Worm (Caenorhabditis elegans): ENCODE results near the gene M162.5.

The M162.5 gene

ce11 chrV:19741651-19742050 is 19.2 kb upstream of the M162.5 start, which contains the start of gene W04E12.3:
Gene W04E12.3 (plus strand): TSS chrV:19741951.
- TF ChIP-seq sptf-1 (tag; optimal IDR thresholded peaks at IDR 0.05) (no peak), tbx-8 (GFP tag; optimal IDR thresholded peaks at IDR 0.05) (no peak), lin-32 (GFP tag; optimal IDR thresholded peaks at IDR 0.05) (no peak), sem-2 (GFP tag; optimal IDR thresholded peaks at IDR 0.05) (no peak), blmp-1 (tag; optimal IDR thresholded peaks at IDR 0.05) (no peak), nhr-2 (tag; optimal IDR thresholded peaks at IDR 0.05) (no peak)

ce11 chrV:19743305-19743704 is 17.5 kb upstream of the M162.5 start, which contains the start of gene W04E12.4:
Gene W04E12.4 (plus strand): TSS chrV:19743605.
- no peak for TF ChIP-seq sptf-1 (tag; optimal IDR thresholded peaks at IDR 0.05)
- no peak for TF ChIP-seq nhr-12 (tag; optimal IDR thresholded peaks at IDR 0.05)
- no peak for TF ChIP-seq zip-8 (tag; optimal IDR thresholded peaks at IDR 0.05)
- TF ChIP-seq sem-2 (GFP tag; optimal IDR thresholded peaks at IDR 0.05), result no peak
- TF ChIP-seq tbx-8 (GFP tag; optimal IDR thresholded peaks at IDR 0.05), result no peak
- no peak for TF ChIP-seq nhr-2 (tag; optimal IDR thresholded peaks at IDR 0.05)

DNA sequence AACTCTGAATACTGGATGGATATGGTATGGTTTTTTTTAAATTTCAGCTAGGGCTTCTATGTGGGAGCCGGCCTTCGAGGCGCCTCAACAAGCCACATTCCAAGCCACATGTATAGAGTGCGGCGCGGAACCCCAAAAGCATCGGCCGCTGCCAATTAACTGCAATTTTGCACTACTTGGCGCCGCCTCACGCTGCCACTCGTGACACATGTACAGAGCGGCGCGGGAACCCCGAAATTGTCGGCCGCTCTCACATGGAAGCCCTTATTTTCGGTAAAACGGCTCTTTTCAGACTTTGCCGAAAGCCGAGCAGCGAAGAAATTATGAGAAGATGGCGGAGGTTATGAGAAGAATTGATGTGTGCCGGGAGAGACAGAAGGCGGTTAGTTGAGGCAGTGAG is 17.1 kb upstream of the M162.5 start:
- TF ChIP-seq M03D4.4 (tag; optimal IDR thresholded peaks at IDR 0.05), result no peak
- no peak for TF ChIP-seq ztf-11 (tag; optimal IDR thresholded peaks at IDR 0.05)
- TF ChIP-seq mab-5 (tag; optimal IDR thresholded peaks at IDR 0.05), result no peak
- no peak for TF ChIP-seq drap-1 (GFP tag; optimal IDR thresholded peaks at IDR 0.05)

DNA sequence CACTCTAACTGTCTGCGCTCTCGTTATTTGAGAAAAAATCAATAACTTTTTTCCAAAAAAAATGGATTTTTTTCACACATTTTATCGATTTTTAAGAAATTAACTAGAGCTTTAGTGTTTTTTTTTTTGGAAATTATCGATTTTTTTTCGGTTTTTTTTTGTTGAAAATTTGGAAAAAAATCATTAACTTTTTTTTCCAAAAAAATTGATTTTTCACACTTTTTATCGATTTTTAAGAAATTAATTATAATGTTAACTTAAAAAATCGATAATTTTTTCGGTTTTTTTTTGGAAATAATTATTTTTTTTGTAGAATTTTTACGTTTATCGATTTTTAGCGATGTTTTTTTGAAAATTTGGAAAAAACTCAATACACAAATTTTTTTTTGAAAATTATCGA is 16.6 kb upstream of the M162.5 start:
- no peak for TF ChIP-seq flh-1 (GFP tag; optimal IDR thresholded peaks at IDR 0.05)
- TF ChIP-seq mab-5 (tag; optimal IDR thresholded peaks at IDR 0.05), result no peak
- TF ChIP-seq lin-32 (GFP tag; optimal IDR thresholded peaks at IDR 0.05), result no peak
- TF ChIP-seq nhr-237 (tag; optimal IDR thresholded peaks at IDR 0.05), result no peak
- no peak for TF ChIP-seq ceh-43 (GFP tag; optimal IDR thresholded peaks at IDR 0.05)
- no peak for TF ChIP-seq pha-4 (tag; optimal IDR thresholded peaks at IDR 0.05)
- no peak for TF ChIP-seq ceh-39 (tag; optimal IDR thresholded peaks at IDR 0.05)
- TF ChIP-seq nhr-28 (tag; optimal IDR thresholded peaks at IDR 0.05), result no peak

DNA sequence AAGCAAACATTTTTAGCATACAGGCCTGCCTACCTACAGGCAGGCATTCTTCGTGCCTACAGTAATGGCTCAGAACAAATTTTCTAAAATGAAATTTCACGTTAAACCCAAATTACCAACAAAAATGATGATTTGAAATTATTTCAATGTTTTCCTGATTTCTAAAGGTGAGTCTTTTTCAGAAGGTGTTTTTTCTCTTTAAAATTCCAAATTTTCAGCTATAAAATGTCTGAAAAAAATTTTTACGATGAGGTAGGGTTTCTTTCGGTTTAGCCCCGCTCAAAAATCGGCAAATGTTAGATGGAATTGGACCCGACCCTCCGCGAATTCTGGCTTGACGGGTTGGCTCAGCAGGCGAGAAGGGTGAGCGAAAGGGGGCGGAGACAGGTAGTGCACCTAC is 15.0 kb upstream of the M162.5 start, which contains the start of gene W04E12.5:
W04E12.5 (plus strand) TSS at position 301 of the 400 bp plus-strand sequence.
- TF ChIP-seq ceh-43 (GFP tag; optimal IDR thresholded peaks at IDR 0.05) (no peak), pha-4 (tag; optimal IDR thresholded peaks at IDR 0.05) (no peak), ces-1 (GFP tag; optimal IDR thresholded peaks at IDR 0.05) (no peak), lsy-2 (tag; optimal IDR thresholded peaks at IDR 0.05) (no peak), ceh-39 (tag; optimal IDR thresholded peaks at IDR 0.05) (no peak), drap-1 (GFP tag; optimal IDR thresholded peaks at IDR 0.05) (no peak), M03D4.4 (tag; optimal IDR thresholded peaks at IDR 0.05) (no peak), unc-39 (tag; optimal IDR thresholded peaks at IDR 0.05) (no peak), nhr-237 (tag; optimal IDR thresholded peaks at IDR 0.05) (no peak), cnd-1 (tag; optimal IDR thresholded peaks at IDR 0.05) (no peak)

DNA sequence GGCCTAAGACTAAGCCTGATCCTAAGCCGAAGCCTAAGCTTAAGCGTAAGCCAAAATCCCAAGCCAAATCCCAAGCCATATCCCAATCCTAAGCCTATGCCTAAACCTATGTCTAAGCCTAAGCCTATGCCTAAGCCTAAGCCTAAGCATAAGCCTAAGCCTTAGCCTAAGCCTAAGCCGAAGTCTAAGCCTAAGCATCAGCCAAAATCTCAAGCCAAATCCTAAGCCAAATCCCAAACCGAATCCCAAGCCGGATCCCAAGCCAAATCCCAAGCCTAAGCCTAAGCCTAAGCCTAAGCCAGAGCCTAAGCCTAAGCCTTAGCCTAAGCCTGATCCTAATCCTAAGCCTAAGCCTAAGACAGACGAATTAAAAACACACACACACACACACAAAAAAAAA is 13.7 kb upstream of the M162.5 start:
- TF ChIP-seq unc-62 (GFP tag; optimal IDR thresholded peaks at IDR 0.05), result no peak
- no peak for TF ChIP-seq ceh-43 (GFP tag; optimal IDR thresholded peaks at IDR 0.05)
- TF ChIP-seq snpc-4 (tag; optimal IDR thresholded peaks at IDR 0.05), result no peak
- TF ChIP-seq drap-1 (GFP tag; optimal IDR thresholded peaks at IDR 0.05), result no peak
- no peak for TF ChIP-seq blmp-1 (tag; optimal IDR thresholded peaks at IDR 0.05)
- no peak for TF ChIP-seq nhr-28 (tag; optimal IDR thresholded peaks at IDR 0.05)

DNA sequence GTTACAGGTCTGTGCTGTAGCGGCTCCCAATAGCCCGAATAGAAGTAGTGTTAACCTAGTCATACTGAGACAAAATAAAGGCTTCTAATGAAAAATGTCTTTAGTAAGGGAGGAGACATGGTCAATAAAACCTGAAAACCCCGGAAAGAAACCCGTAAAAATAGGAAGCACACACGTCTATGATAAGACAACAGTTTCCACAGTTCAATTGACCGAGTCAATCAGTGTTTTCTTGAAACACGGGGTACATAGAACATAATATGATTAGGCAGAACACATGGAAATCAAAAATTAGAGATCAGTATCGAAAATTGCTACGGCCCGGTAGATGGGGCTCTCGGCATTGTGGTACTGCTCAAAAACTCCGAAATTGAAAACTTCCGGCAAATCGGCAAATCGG is 9.7 kb upstream of the M162.5 start, which contains the start of gene clec-49:
clec-49 (minus strand) TSS at position 103 of the 400 bp plus-strand sequence.
- TF ChIP-seq unc-120 (tag; optimal IDR thresholded peaks at IDR 0.05; ENCODE audit: poor library complexity, severe bottlenecking) (no peak), tbx-8 (GFP tag; optimal IDR thresholded peaks at IDR 0.05) (no peak), pha-4 (tag; optimal IDR thresholded peaks at IDR 0.05) (no peak), sem-2 (GFP tag; optimal IDR thresholded peaks at IDR 0.05) (no peak), elt-3 (tag; optimal IDR thresholded peaks at IDR 0.05) (no peak)

DNA sequence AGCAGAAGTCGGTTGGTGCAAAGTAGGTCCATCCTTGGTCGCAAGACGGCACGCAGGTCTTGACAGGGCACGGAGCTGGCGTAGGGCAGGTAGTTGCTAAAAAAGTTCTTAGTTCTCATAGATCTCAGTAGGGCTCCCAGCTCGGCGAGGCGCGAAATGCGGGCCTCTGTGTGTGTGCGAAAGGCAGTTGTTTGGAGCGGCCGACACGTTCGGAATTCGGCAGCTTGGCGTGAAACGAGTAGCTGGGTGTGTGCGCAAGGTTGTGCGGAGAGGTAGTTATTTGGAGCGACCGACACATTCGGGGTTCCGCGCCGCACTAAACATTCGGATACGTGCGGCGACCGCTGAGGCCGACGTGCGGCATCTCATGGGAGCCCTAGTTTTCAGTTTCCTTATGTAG is 8.0 kb upstream of the M162.5 start:
- TF ChIP-seq bed-3 (GFP tag; optimal IDR thresholded peaks at IDR 0.05) (no peak), lsy-2 (tag; optimal IDR thresholded peaks at IDR 0.05) (no peak), lin-13 (tag; optimal IDR thresholded peaks at IDR 0.05) (no peak), nhr-2 (tag; optimal IDR thresholded peaks at IDR 0.05) (no peak), zip-8 (tag; optimal IDR thresholded peaks at IDR 0.05) (no peak), blmp-1 (tag; optimal IDR thresholded peaks at IDR 0.05) (no peak), ham-2 (GFP tag; optimal IDR thresholded peaks at IDR 0.05) (no peak), mep-1 (tag; optimal IDR thresholded peaks at IDR 0.05) (no peak), ceh-43 (GFP tag; optimal IDR thresholded peaks at IDR 0.05) (no peak), lin-32 (GFP tag; optimal IDR thresholded peaks at IDR 0.05) (no peak), elt-3 (tag; optimal IDR thresholded peaks at IDR 0.05) (no peak), mls-2 (tag; optimal IDR thresholded peaks at IDR 0.05) (no peak), unc-120 (tag; optimal IDR thresholded peaks at IDR 0.05; ENCODE audit: poor library complexity, severe bottlenecking) (no peak), unc-62 (GFP tag; optimal IDR thresholded peaks at IDR 0.05) (no peak), hlh-1 (tag; optimal IDR thresholded peaks at IDR 0.05) (no peak)
